Fruit fly (Drosophila melanogaster) whole organism, adult: ENCODE measurements around the gene CG34297.
A peak's percentile ranks its signal among the peaks of the same experiment; 100 is the strongest.

Experiments used
- CG11617 ChIP-seq: fragments of 200-800 bp; sonication (Bioruptor generic); optimal IDR thresholded peaks from 2 replicates; lab custom pipeline; 2017; ENCODE audit warnings: mild to moderate bottlenecking, missing biosample characterization, missing genetic modification reagents, missing genetic modification characterization
- CG12768 ChIP-seq: fragments of 200-800 bp; sonication (Bioruptor generic); optimal IDR thresholded peaks from 2 replicates; lab custom pipeline; 2017; ENCODE audit warnings: missing biosample characterization, missing genetic modification characterization, mild to moderate bottlenecking, moderate library complexity, missing genetic modification reagents
- CG14711 ChIP-seq: fragments of 200-800 bp; sonication (Bioruptor generic); optimal IDR thresholded peaks from 2 replicates; lab custom pipeline; 2018; ENCODE audit warnings: missing biosample characterization, mild to moderate bottlenecking, missing genetic modification characterization, moderate library complexity
- CG1620 ChIP-seq: fragments of 200-800 bp; sonication (Bioruptor generic); optimal IDR thresholded peaks from 2 replicates; lab custom pipeline; 2016; ENCODE audit warnings: missing biosample characterization, missing genetic modification characterization
- CG33017 ChIP-seq: fragments of 200-800 bp; sonication (Bioruptor generic); optimal IDR thresholded peaks from 2 replicates; lab custom pipeline; 2018; ENCODE audit warnings: missing biosample characterization, mild to moderate bottlenecking, missing genetic modification characterization, moderate library complexity
- CG5204 ChIP-seq: fragments of 200-800 bp; sonication (Bioruptor generic); optimal IDR thresholded peaks from 2 replicates; lab custom pipeline; 2016; ENCODE audit warnings: missing biosample characterization, missing genetic modification characterization
- CG7045 ChIP-seq: fragments of 200-800 bp; sonication (Bioruptor generic); optimal IDR thresholded peaks from 2 replicates; lab custom pipeline; 2017; ENCODE audit warnings: missing biosample characterization, mild to moderate bottlenecking, missing genetic modification characterization
- CG7101 ChIP-seq: fragments of 200-800 bp; sonication (Bioruptor generic); optimal IDR thresholded peaks from 2 replicates; lab custom pipeline; 2018; ENCODE audit warnings: missing biosample characterization, mild to moderate bottlenecking, missing genetic modification characterization, moderate library complexity
- Clk ChIP-seq: fragments of 200-800 bp; sonication (Bioruptor generic); optimal IDR thresholded peaks from 2 replicates; lab custom pipeline; 2017; ENCODE audit warnings: missing biosample characterization, missing genetic modification characterization
- Crg-1 ChIP-seq: fragments of 200-800 bp; sonication (Bioruptor generic); optimal IDR thresholded peaks from 2 replicates; lab custom pipeline; 2016; ENCODE audit warnings: missing biosample characterization, missing genetic modification characterization
- Hr96 ChIP-seq: fragments of 200-800 bp; sonication (Bioruptor generic); optimal IDR thresholded peaks from 2 replicates; lab custom pipeline; 2016; ENCODE audit warnings: missing biosample characterization, missing genetic modification characterization
- Mnt ChIP-seq: fragments of 200-800 bp; sonication (Bioruptor generic); optimal IDR thresholded peaks from 2 replicates; lab custom pipeline; 2016; ENCODE audit warnings: missing biosample characterization, mild to moderate bottlenecking, missing genetic modification characterization
- bab1 ChIP-seq: fragments of 200-800 bp; sonication (Bioruptor generic); optimal IDR thresholded peaks from 3 replicates; lab custom pipeline; 2019; ENCODE audit warnings: missing biosample characterization, mild to moderate bottlenecking, missing genetic modification characterization, moderate library complexity
- cic ChIP-seq: fragments of 200-800 bp; sonication (Bioruptor generic); optimal IDR thresholded peaks from 2 replicates; lab custom pipeline; 2017; ENCODE audit warnings: missing biosample characterization, mild to moderate bottlenecking, missing genetic modification characterization, moderate library complexity
- cnc ChIP-seq, 2 experiments: fragments of >200 bp; optimal IDR thresholded peaks; 2 replicates each; lab custom pipeline; 2017
- kay ChIP-seq: fragments of 200-800 bp; sonication (Bioruptor generic); peaks from one replicate; lab custom pipeline; 2016; ENCODE audit warnings: missing biosample characterization, missing genetic modification characterization, borderline replicate concordance
- ovo ChIP-seq: fragments of 200-800 bp; sonication (Bioruptor generic); optimal IDR thresholded peaks from 2 replicates; lab custom pipeline; 2016; ENCODE audit warnings: missing biosample characterization, missing genetic modification characterization
- pad ChIP-seq: fragments of 200-800 bp; sonication (Bioruptor generic); optimal IDR thresholded peaks from 3 replicates; lab custom pipeline; 2017; ENCODE audit warnings: missing biosample characterization, missing genetic modification characterization, mild to moderate bottlenecking, moderate library complexity, missing genetic modification reagents
- tj ChIP-seq: fragments of 200-800 bp; sonication (Bioruptor generic); optimal IDR thresholded peaks from 3 replicates; lab custom pipeline; 2017; ENCODE audit warnings: missing biosample characterization, mild to moderate bottlenecking, missing genetic modification characterization, moderate library complexity
- toe ChIP-seq: fragments of 200-800 bp; sonication (Bioruptor generic); optimal IDR thresholded peaks from 2 replicates; lab custom pipeline; 2016; ENCODE audit warnings: missing biosample characterization, missing genetic modification characterization

The CG34297 gene

dm6 chr3R:6766928-6767327, 19.1 kb upstream of the CG34297 start:
- no peak for TF ChIP-seq bab1 (GFP tag; lab: Kevin White, UChicago)
- no peak for TF ChIP-seq ovo (GFP tag; lab: Kevin White, UChicago)
- no peak for TF ChIP-seq Hr96 (GFP tag; lab: Kevin White, UChicago)
- no peak for TF ChIP-seq Mnt (GFP tag; lab: Kevin White, UChicago)
- TF ChIP-seq Clk (GFP tag; lab: Kevin White, UChicago), result no peak
- TF ChIP-seq CG7101 (tag; lab: Kevin White, UChicago), result no peak
- no peak for TF ChIP-seq kay (GFP tag; lab: Kevin White, UChicago)
- no peak for TF ChIP-seq CG1620 (GFP tag; lab: Kevin White, UChicago)
- no peak for TF ChIP-seq CG12768
- TF ChIP-seq CG5204 (GFP tag; lab: Kevin White, UChicago), result no peak
- no peak for TF ChIP-seq CG11617
- TF ChIP-seq toe (GFP tag; lab: Kevin White, UChicago), result no peak
- no peak for TF ChIP-seq CG33017 (tag; lab: Kevin White, UChicago)
- no peak for TF ChIP-seq pad (GFP tag; lab: Kevin White, UChicago)
- TF ChIP-seq tj (GFP tag; lab: Kevin White, UChicago), result no peak
- no peak for TF ChIP-seq cic (GFP tag; lab: Kevin White, UChicago)
- TF ChIP-seq CG7045 (GFP tag; lab: Kevin White, UChicago), result no peak
- TF ChIP-seq cnc (optimal IDR thresholded peaks at IDR 0.05; lab: Kevin White, UChicago), result no peak
- no peak for TF ChIP-seq CG14711

dm6 chr3R:6766171-6766591, 18.4 kb upstream of the CG34297 start:
- TF ChIP-seq toe (GFP tag; lab: Kevin White, UChicago) (no peak), kay (GFP tag; lab: Kevin White, UChicago) (peak; percentile 27), CG7045 (GFP tag; lab: Kevin White, UChicago) (no peak), Hr96 (GFP tag; lab: Kevin White, UChicago) (no peak), CG7101 (tag; lab: Kevin White, UChicago) (no peak)

- TF ChIP-seq tj (GFP tag; lab: Kevin White, UChicago) (no peak), cnc (optimal IDR thresholded peaks at IDR 0.05; lab: Kevin White, UChicago) (no peak), pad (GFP tag; lab: Kevin White, UChicago) (no peak), kay (GFP tag; lab: Kevin White, UChicago) (no peak), ovo (GFP tag; lab: Kevin White, UChicago) (no peak), cic (GFP tag; lab: Kevin White, UChicago) (no peak), CG14711 (no peak), CG33017 (tag; lab: Kevin White, UChicago) (no peak), CG12768 (no peak), CG1620 (GFP tag; lab: Kevin White, UChicago) (no peak), CG11617 (no peak), CG7045 (GFP tag; lab: Kevin White, UChicago) (no peak), Mnt (GFP tag; lab: Kevin White, UChicago) (no peak), toe (GFP tag; lab: Kevin White, UChicago) (no peak), Clk (GFP tag; lab: Kevin White, UChicago) (no peak), Crg-1 (GFP tag; lab: Kevin White, UChicago) (no peak), bab1 (GFP tag; lab: Kevin White, UChicago) (no peak), CG5204 (GFP tag; lab: Kevin White, UChicago) (no peak), CG7101 (tag; lab: Kevin White, UChicago) (no peak), Hr96 (GFP tag; lab: Kevin White, UChicago) (no peak)
Measured at dm6 chr3R:6764848-6765247, 17.0 kb upstream of the CG34297 start.

DNA sequence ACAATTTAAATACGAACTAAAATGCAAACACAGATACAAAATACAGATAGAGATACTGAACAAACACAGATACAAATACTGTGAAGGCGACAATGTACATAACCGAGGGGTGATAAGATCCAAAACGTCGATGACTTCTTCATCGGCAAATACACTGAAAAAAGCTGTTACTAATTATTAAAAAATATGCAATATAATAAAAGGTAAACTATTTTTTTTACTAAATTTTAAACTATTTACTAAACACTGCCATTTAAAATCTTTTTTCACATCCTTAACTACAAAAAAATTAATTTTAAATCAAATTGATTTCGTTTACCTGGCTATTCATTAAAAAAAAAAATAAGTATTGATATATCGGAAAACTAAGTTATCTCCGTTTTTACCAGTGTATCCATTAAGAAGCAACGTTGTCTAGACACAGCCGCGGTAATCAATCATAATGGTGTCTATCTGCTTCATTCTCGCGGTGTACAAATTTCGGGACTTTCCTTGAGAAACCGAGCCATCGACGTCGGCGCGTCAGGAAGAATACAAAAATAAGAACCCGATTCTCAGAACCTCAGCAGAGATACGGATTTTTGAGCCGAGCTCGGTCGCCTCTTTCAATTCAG, 15.1 kb upstream of the CG34297 start:
- TF ChIP-seq CG7045 (GFP tag; lab: Kevin White, UChicago) (no peak), CG33017 (tag; lab: Kevin White, UChicago) (no peak), CG11617 (no peak), toe (GFP tag; lab: Kevin White, UChicago) (no peak), Hr96 (GFP tag; lab: Kevin White, UChicago) (no peak), pad (GFP tag; lab: Kevin White, UChicago) (no peak), CG5204 (GFP tag; lab: Kevin White, UChicago) (no peak), cic (GFP tag; lab: Kevin White, UChicago) (no peak), Crg-1 (GFP tag; lab: Kevin White, UChicago) (no peak), kay (GFP tag; lab: Kevin White, UChicago) (no peak)

DNA sequence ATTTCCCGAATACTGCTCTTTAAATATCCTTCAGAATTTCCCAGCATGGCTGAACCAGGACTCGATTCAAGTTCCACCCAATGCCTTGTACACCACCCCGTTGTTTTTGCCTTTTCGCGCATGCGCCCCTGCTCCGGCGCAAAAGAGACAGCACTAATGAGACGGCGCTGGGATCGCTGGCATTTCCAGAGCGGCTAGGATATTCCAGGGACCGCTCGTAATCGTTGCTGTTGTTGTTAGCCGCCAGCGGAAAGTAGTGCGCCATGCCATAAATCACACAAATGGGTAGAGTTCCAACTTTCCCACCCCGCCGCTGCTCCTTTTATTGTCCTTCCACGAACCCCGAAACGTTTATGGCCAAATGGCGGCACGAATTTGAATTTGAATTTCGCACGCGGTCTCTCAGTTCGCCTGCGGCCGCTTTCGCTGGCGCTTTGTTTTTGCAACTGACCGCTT, 14.4 kb upstream of the CG34297 start, which contains the start of gene Ama:
TSS of gene Ama (plus strand) at position 406 of the 456 bp plus-strand sequence.
- TF ChIP-seq ovo (GFP tag; lab: Kevin White, UChicago) (no peak), CG14711 (no peak), Mnt (GFP tag; lab: Kevin White, UChicago) (no peak), CG7101 (tag; lab: Kevin White, UChicago) (no peak), CG5204 (GFP tag; lab: Kevin White, UChicago) (no peak), CG33017 (tag; lab: Kevin White, UChicago) (no peak)
